Worm (Caenorhabditis elegans) whole organism, L3 larva: ENCODE measurements around the gene Y71H2AR.2.

Source experiments
- ceh-16 ChIP-seq: sonication (generic microtip); optimal IDR thresholded peaks from 2 replicates; lab custom pipeline; 2017; ENCODE audit warnings: missing biosample characterization, missing genetic modification characterization
- ceh-28 ChIP-seq: fragments of 150-350 bp; optimal IDR thresholded peaks from 2 replicates; lab custom pipeline; 2014; ENCODE audit warnings: missing biosample characterization, missing genetic modification reagents, missing genetic modification characterization
- ceh-82 ChIP-seq: fragments of 150-350 bp; optimal IDR thresholded peaks from 2 replicates; lab custom pipeline; 2014; ENCODE audit warnings: missing biosample characterization, missing genetic modification characterization
- daf-12 ChIP-seq: fragments of 150-350 bp; optimal IDR thresholded peaks from 2 replicates; lab custom pipeline; 2014; ENCODE audit warnings: missing biosample characterization, missing genetic modification reagents, missing genetic modification characterization
- egl-5 ChIP-seq: fragments of 150-350 bp; optimal IDR thresholded peaks from 2 replicates; lab custom pipeline; 2017; ENCODE audit warnings: missing biosample characterization, missing genetic modification reagents, missing genetic modification characterization, inconsistent platforms
- elt-1 ChIP-seq: fragments of 150-350 bp; optimal IDR thresholded peaks from 2 replicates; lab custom pipeline; 2014; ENCODE audit warnings: missing biosample characterization, missing genetic modification characterization
- elt-2 ChIP-seq: sonication (generic microtip); optimal IDR thresholded peaks from 2 replicates; lab custom pipeline; 2016; ENCODE audit warnings: missing genetic modification reagents, mild to moderate bottlenecking, missing genetic modification characterization, missing compliant biosample characterization
- elt-3 ChIP-seq, 3 experiments: fragments of 150-350 bp in 1 of 3; sonication (generic microtip) in 2 of 3; optimal IDR thresholded peaks; 2 replicates in 2 of 3; 4 replicates in 1 of 3; lab custom pipeline; 2014 to 2017; ENCODE audit warnings: missing biosample characterization in 3 of 3, missing genetic modification characterization in 3 of 3
- eor-1 ChIP-seq, 2 experiments: fragments of 150-350 bp; optimal IDR thresholded peaks; 2 replicates each; lab custom pipeline; 2014 to 2018; ENCODE audit warnings: missing biosample characterization in 2 of 2, missing genetic modification characterization in 2 of 2
- fkh-10 ChIP-seq: sonication (generic microtip); optimal IDR thresholded peaks from 2 replicates; lab custom pipeline; 2017; ENCODE audit warnings: missing biosample characterization, missing genetic modification reagents, missing genetic modification characterization
- fkh-2 ChIP-seq: fragments of 150-350 bp; optimal IDR thresholded peaks from 2 replicates; lab custom pipeline; 2014; ENCODE audit warnings: missing biosample characterization, missing genetic modification reagents, missing genetic modification characterization
- hmg-11 ChIP-seq: sonication (generic microtip); optimal IDR thresholded peaks from 2 replicates; lab custom pipeline; 2016; ENCODE audit warnings: missing genetic modification characterization, missing compliant biosample characterization
- jun-1 ChIP-seq: fragments of 150-350 bp; optimal IDR thresholded peaks from 2 replicates; lab custom pipeline; 2014; ENCODE audit warnings: missing biosample characterization, missing genetic modification reagents, missing genetic modification characterization
- lin-15B ChIP-seq: fragments of 150-350 bp; optimal IDR thresholded peaks from 2 replicates; lab custom pipeline; 2014; ENCODE audit warnings: missing biosample characterization, missing genetic modification characterization
- lin-39 ChIP-seq: fragments of 150-350 bp; optimal IDR thresholded peaks from 2 replicates; lab custom pipeline; 2018; ENCODE audit warnings: missing biosample characterization, missing genetic modification reagents, missing genetic modification characterization
- lsy-12 ChIP-seq: sonication (generic microtip); optimal IDR thresholded peaks from 2 replicates; lab custom pipeline; 2016; ENCODE audit warnings: mild to moderate bottlenecking, missing genetic modification characterization, missing compliant biosample characterization
- mdl-1 ChIP-seq: fragments of 150-350 bp; optimal IDR thresholded peaks from 2 replicates; lab custom pipeline; 2014; ENCODE audit warnings: missing biosample characterization, missing genetic modification characterization
- mml-1 ChIP-seq: fragments of 150-350 bp; sonication (generic microtip); optimal IDR thresholded peaks from 3 replicates; lab custom pipeline; 2014; ENCODE audit warnings: missing biosample characterization, missing genetic modification characterization
- nfya-1 ChIP-seq: sonication (generic microtip); optimal IDR thresholded peaks from 2 replicates; lab custom pipeline; 2017; ENCODE audit warnings: missing genetic modification characterization, mild to moderate bottlenecking, missing compliant biosample characterization, antibody characterized with exemption, moderate library complexity; ENCODE audit not compliant: insufficient read depth
- nhr-12 ChIP-seq: fragments of 150-350 bp; optimal IDR thresholded peaks from 2 replicates; lab custom pipeline; 2014; ENCODE audit warnings: missing biosample characterization, missing genetic modification characterization
- nhr-23 ChIP-seq: fragments of 150-350 bp; optimal IDR thresholded peaks from 2 replicates; lab custom pipeline; 2014; ENCODE audit warnings: missing biosample characterization, missing genetic modification reagents, missing genetic modification characterization
- nhr-237 ChIP-seq: fragments of 150-350 bp; optimal IDR thresholded peaks from 2 replicates; lab custom pipeline; 2014; ENCODE audit warnings: missing biosample characterization, missing genetic modification characterization
- nhr-25 ChIP-seq: sonication (generic microtip); optimal IDR thresholded peaks from 2 replicates; lab custom pipeline; 2017; ENCODE audit warnings: missing biosample characterization, missing genetic modification characterization
- nhr-43 ChIP-seq: sonication (generic microtip); optimal IDR thresholded peaks from 2 replicates; lab custom pipeline; 2016; ENCODE audit warnings: mild to moderate bottlenecking, missing genetic modification characterization, missing compliant biosample characterization; ENCODE audit not compliant: poor library complexity, severe bottlenecking
- nhr-76 ChIP-seq: fragments of 150-350 bp; sonication (generic microtip); optimal IDR thresholded peaks from 5 replicates; lab custom pipeline; 2014; ENCODE audit warnings: missing biosample characterization, missing genetic modification characterization
- nhr-77 ChIP-seq: fragments of 150-350 bp; optimal IDR thresholded peaks from 2 replicates; lab custom pipeline; 2014; ENCODE audit warnings: missing biosample characterization, missing genetic modification characterization
- pha-4 ChIP-seq: fragments of 150-350 bp; optimal IDR thresholded peaks from 2 replicates; lab custom pipeline; 2014; ENCODE audit warnings: missing biosample characterization, missing genetic modification reagents, missing genetic modification characterization
- pqm-1 ChIP-seq: fragments of 150-350 bp; optimal IDR thresholded peaks from 2 replicates; lab custom pipeline; 2017; ENCODE audit warnings: missing biosample characterization, missing genetic modification characterization, inconsistent platforms
- skn-1 ChIP-seq: fragments of 150-350 bp; optimal IDR thresholded peaks from 2 replicates; lab custom pipeline; 2014; ENCODE audit warnings: missing biosample characterization, missing genetic modification characterization
- snpc-4 ChIP-seq: fragments of 150-350 bp; optimal IDR thresholded peaks from 2 replicates; lab custom pipeline; 2014; ENCODE audit warnings: missing biosample characterization, missing genetic modification characterization
- tbx-2 ChIP-seq: sonication (generic microtip); optimal IDR thresholded peaks from 2 replicates; lab custom pipeline; 2016; ENCODE audit warnings: mild to moderate bottlenecking, missing genetic modification characterization, missing compliant biosample characterization
- unc-39 ChIP-seq: sonication (generic microtip); optimal IDR thresholded peaks from 4 replicates; lab custom pipeline; 2017; ENCODE audit warnings: missing biosample characterization, missing genetic modification characterization
- unc-62 ChIP-seq: fragments of 150-350 bp; sonication (generic microtip); optimal IDR thresholded peaks from 4 replicates; lab custom pipeline; 2014; ENCODE audit warnings: missing biosample characterization, missing genetic modification reagents, missing genetic modification characterization
- zag-1 ChIP-seq: fragments of 150-350 bp; optimal IDR thresholded peaks from 2 replicates; lab custom pipeline; 2014; ENCODE audit warnings: missing biosample characterization, missing genetic modification characterization
- ztf-11 ChIP-seq: fragments of 150-350 bp; optimal IDR thresholded peaks from 2 replicates; lab custom pipeline; 2014; ENCODE audit warnings: missing biosample characterization, missing genetic modification characterization
- ztf-4 ChIP-seq: fragments of 150-350 bp; optimal IDR thresholded peaks from 2 replicates; lab custom pipeline; 2014; ENCODE audit warnings: missing biosample characterization, missing genetic modification characterization

Y71H2AR.2 gene

ce11 chrIII:2874144-2874868 lies 33.6 kb upstream of the Y71H2AR.2 start, which contains the start of gene klf-1:
Gene klf-1, plus strand, starts transcription at chrIII:2874818.
- peak; percentile 74 for TF ChIP-seq nhr-23 (tag; lab: Kevin White, UChicago)
- peak; percentile 82 for TF ChIP-seq elt-2 (tag; lab: Kevin White, UChicago)
- TF ChIP-seq lin-15B (tag; lab: Kevin White, UChicago), result no peak
- peak; percentile 42 for TF ChIP-seq nhr-25 (tag; lab: Kevin White, UChicago)
- peak; percentile 15 for TF ChIP-seq ceh-28 (tag; lab: Kevin White, UChicago)
- no peak for TF ChIP-seq eor-1 (tag; optimal IDR thresholded peaks at IDR 0.05; lab: Kevin White, UChicago)
- no peak for TF ChIP-seq nhr-237 (tag; lab: Kevin White, UChicago)
- no peak for TF ChIP-seq mdl-1 (tag; lab: Kevin White, UChicago)
- no peak for TF ChIP-seq elt-1 (tag; lab: Kevin White, UChicago)
- peak; percentile 16 for TF ChIP-seq pha-4 (tag; lab: Kevin White, UChicago)
- no peak for TF ChIP-seq fkh-2
- TF ChIP-seq snpc-4 (tag; lab: Kevin White, UChicago), result no peak
- TF ChIP-seq pqm-1, result peak; percentile 41
- no peak for TF ChIP-seq unc-39
- TF ChIP-seq daf-12 (tag; lab: Kevin White, UChicago), result no peak
- TF ChIP-seq unc-62, result no peak
- TF ChIP-seq nfya-1 (tag; lab: Kevin White, UChicago), result peak; percentile 29
- no peak for TF ChIP-seq lin-39 (tag; lab: Kevin White, UChicago)
- no peak for TF ChIP-seq jun-1 (tag; lab: Kevin White, UChicago)
- no peak for TF ChIP-seq nhr-76 (tag; lab: Kevin White, UChicago)
- peak; percentile 70 for TF ChIP-seq nhr-43 (tag; lab: Kevin White, UChicago)
- no peak for TF ChIP-seq ceh-82 (tag; lab: Kevin White, UChicago)

DNA sequence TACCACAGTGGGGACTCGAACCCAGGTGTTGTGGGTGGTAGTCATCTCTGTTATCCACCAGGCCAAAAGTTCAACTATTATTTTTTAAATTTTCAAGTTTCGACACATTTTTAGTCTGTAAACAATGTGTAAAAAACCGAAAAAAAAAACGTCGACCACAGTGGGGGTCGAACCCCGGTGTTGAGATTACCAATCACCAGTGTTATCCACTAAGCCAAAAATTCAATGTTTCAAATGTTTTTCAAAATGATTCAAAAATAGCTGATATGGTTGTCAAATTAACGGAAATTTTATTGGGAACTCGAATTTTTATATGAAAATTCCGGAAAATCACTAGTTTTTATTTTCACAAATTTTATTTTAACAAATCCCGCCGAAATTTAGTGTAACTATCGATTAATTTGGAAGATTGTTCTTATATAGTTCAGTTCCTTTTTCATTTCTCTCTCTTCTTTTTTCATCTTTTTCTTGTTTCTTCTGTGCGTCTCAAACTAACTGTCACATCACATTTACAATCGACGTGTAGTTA lies 32.5 kb upstream of the Y71H2AR.2 start:
- TF ChIP-seq nhr-23 (tag; lab: Kevin White, UChicago) (peak; percentile 22), pha-4 (tag; lab: Kevin White, UChicago) (no peak), elt-1 (tag; lab: Kevin White, UChicago) (no peak), nhr-12 (tag; lab: Kevin White, UChicago) (no peak), fkh-2 (no peak)

- peak; percentile 63 for TF ChIP-seq lin-39 (tag; lab: Kevin White, UChicago)
- TF ChIP-seq snpc-4 (tag; lab: Kevin White, UChicago), result no peak
- peak; percentile 65 for TF ChIP-seq jun-1 (tag; lab: Kevin White, UChicago)
- TF ChIP-seq zag-1 (tag; lab: Kevin White, UChicago), result no peak
- no peak for TF ChIP-seq fkh-10
- no peak for TF ChIP-seq eor-1 (tag; optimal IDR thresholded peaks at IDR 0.05; lab: Kevin White, UChicago)
- peak; percentile 56 for TF ChIP-seq unc-62
- peak; percentile 6 for TF ChIP-seq egl-5
- TF ChIP-seq lsy-12 (tag; lab: Kevin White, UChicago), result peak; percentile 29
- TF ChIP-seq hmg-11, result peak; percentile 44
- TF ChIP-seq unc-39, result no peak
- peak; percentile 90 for TF ChIP-seq nhr-23 (tag; lab: Kevin White, UChicago)
- no peak for TF ChIP-seq ztf-11 (tag; lab: Kevin White, UChicago)
- no peak for TF ChIP-seq daf-12 (tag; lab: Kevin White, UChicago)
- TF ChIP-seq nhr-237 (tag; lab: Kevin White, UChicago), result no peak
- peak; percentile 7 for TF ChIP-seq lin-15B (tag; lab: Kevin White, UChicago)
- TF ChIP-seq mml-1 (tag; lab: Kevin White, UChicago), result no peak
- TF ChIP-seq mdl-1 (tag; lab: Kevin White, UChicago), result peak; percentile 30
- TF ChIP-seq ceh-82 (tag; lab: Kevin White, UChicago), result no peak
- no peak for TF ChIP-seq nhr-77 (tag; lab: Kevin White, UChicago)
- TF ChIP-seq nhr-25 (tag; lab: Kevin White, UChicago), result peak; percentile 95
- peak; percentile 57 for TF ChIP-seq pqm-1
- TF ChIP-seq ceh-28 (tag; lab: Kevin White, UChicago), result peak; percentile 62
- TF ChIP-seq ceh-16, result no peak
- TF ChIP-seq nfya-1 (tag; lab: Kevin White, UChicago), result peak; percentile 71
- no peak for TF ChIP-seq nhr-76 (tag; lab: Kevin White, UChicago)
- no peak for TF ChIP-seq pha-4 (tag; lab: Kevin White, UChicago)
- TF ChIP-seq elt-1 (tag; lab: Kevin White, UChicago), result peak; percentile 25
- no peak for TF ChIP-seq ztf-4
- TF ChIP-seq tbx-2 (tag; lab: Kevin White, UChicago), result peak; percentile 11
- peak; percentile 25 for TF ChIP-seq skn-1
- TF ChIP-seq elt-3 (tag; optimal IDR thresholded peaks at IDR 0.05; lab: Kevin White, UChicago), result peak in 1 of 3 experiments; percentile 77
- peak; percentile 63 for TF ChIP-seq elt-2 (tag; lab: Kevin White, UChicago)
- peak; percentile 84 for TF ChIP-seq nhr-43 (tag; lab: Kevin White, UChicago)
Observed at ce11 chrIII:2871817-2872216, 31.1 kb upstream of the Y71H2AR.2 start.
